Fruit fly (Drosophila melanogaster): ENCODE data around the gene Pxn.
A peak's percentile ranks its signal among the peaks of the same experiment; 100 is the strongest.

DNA sequence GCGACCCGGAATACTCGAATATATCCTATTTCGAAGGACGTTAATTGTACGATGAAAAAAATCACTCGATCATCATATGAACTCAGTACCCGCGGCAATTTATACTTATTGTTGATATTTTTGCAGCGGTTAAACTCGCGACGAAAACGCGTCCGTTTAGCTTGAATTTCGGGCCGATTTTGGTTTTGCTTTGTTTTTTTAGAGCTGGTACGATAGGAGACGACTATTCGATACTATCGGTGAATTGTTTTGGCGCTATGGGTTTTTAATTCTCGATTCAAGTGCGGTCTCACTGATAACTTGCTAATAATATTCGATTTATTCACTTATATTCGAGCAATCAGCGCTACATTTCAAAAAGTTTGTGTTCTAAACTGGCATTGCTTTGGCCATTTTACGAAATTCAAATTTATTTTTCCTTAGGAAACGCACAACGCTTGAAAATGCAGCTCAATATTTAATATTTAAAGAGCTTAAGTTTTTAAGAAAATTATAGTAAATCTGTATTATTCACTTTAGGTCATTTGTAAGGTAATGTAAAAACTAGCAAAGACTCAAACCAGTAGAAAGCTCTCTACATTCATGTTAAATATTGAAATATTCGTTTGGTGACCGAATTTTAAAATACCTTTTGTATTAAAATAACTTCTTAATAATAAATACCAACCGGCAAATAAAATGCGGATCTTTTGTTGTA, 75.6 kb downstream of the Pxn start, which contains the start of gene Spn:
- no peak for TF ChIP-seq h (optimal IDR thresholded peaks at IDR 0.05)
- TF ChIP-seq insv (optimal IDR thresholded peaks at IDR 0.05): no peak
- no peak for TF ChIP-seq ttk (optimal IDR thresholded peaks at IDR 0.05)
- peak; percentile 74 for TF ChIP-seq psq (optimal IDR thresholded peaks at IDR 0.05)
- no peak for TF ChIP-seq Sin3A (optimal IDR thresholded peaks at IDR 0.05)
- TF ChIP-seq Myc (optimal IDR thresholded peaks at IDR 0.05): no peak
